Fruit fly (Drosophila melanogaster): ENCODE measurements around the gene Mnt.

The Mnt gene

dm6 chrX:3687837-3688375 is 16.3 kb downstream of the Mnt start (continued):
- TF ChIP-seq Drgx (GFP tag; IDR thresholded peaks at IDR 0.05) (peak; percentile 84), jumu (GFP tag; optimal IDR thresholded peaks at IDR 0.05) (peak; percentile 64), dmrt99B (tag; optimal IDR thresholded peaks at IDR 0.05) (peak; percentile 69), tin (GFP tag; optimal IDR thresholded peaks at IDR 0.05) (peak; percentile 50), klu (GFP tag; IDR thresholded peaks at IDR 0.05) (0 out of 2 replicates have a peak, but pooled peaks have one; percentile 16), eyg (GFP tag; optimal IDR thresholded peaks at IDR 0.05) (peak; percentile 49), cg (GFP tag; optimal IDR thresholded peaks at IDR 0.05) (peak; percentile 32), bowl (GFP tag; IDR thresholded peaks at IDR 0.05) (peak; percentile 33; the same call in 1 of the 2 replicates), chm (GFP tag; IDR thresholded peaks at IDR 0.05) (peak; percentile 69), CG4360 (GFP tag; IDR thresholded peaks at IDR 0.05) (peak; percentile 53), Mad (GFP tag; optimal IDR thresholded peaks at IDR 0.05) (peak; percentile 12), hth (optimal IDR thresholded peaks at IDR 0.05) (no peak), CG1832 (GFP tag; optimal IDR thresholded peaks at IDR 0.05) (no peak), Dip2 (GFP tag; IDR thresholded peaks at IDR 0.05) (no peak), C15 (GFP tag; IDR thresholded peaks at IDR 0.05) (0 out of 3 replicates have a peak, but pooled peaks have one; percentile 15), HHEX (GFP tag; optimal IDR thresholded peaks at IDR 0.05) (peak; percentile 9), twi (tag; optimal IDR thresholded peaks at IDR 0.05) (peak; percentile 5), shn (GFP tag; optimal IDR thresholded peaks at IDR 0.05) (peak; percentile 47), tup (GFP tag; optimal IDR thresholded peaks at IDR 0.05) (no peak), Poxn (GFP tag; IDR thresholded peaks at IDR 0.05) (no peak), Vsx1 (GFP tag; optimal IDR thresholded peaks at IDR 0.05) (no peak), dysf (GFP tag; IDR thresholded peaks at IDR 0.05) (peak; percentile 76), pb (GFP tag; optimal IDR thresholded peaks at IDR 0.05) (peak; percentile 65), CG12299 (tag; optimal IDR thresholded peaks at IDR 0.05) (no peak), mam (GFP tag; optimal IDR thresholded peaks at IDR 0.05) (peak; percentile 35), fd102C (GFP tag; optimal IDR thresholded peaks at IDR 0.05) (no peak), CG1602 (GFP tag; optimal IDR thresholded peaks at IDR 0.05) (peak; percentile 55), hbn (GFP tag; IDR thresholded peaks at IDR 0.05; ENCODE audit: partially characterized antibody) (no peak), CG7271 (tag; optimal IDR thresholded peaks at IDR 0.05) (no peak), z (GFP tag; IDR thresholded peaks at IDR 0.05) (no peak), Pdp1 (GFP tag; optimal IDR thresholded peaks at IDR 0.05) (peak; percentile 44 to 56), CG10147 (GFP tag; optimal IDR thresholded peaks at IDR 0.05) (peak; percentile 25), CG12071 (GFP tag; optimal IDR thresholded peaks at IDR 0.05) (peak; percentile 70), Eip74EF (GFP tag; optimal IDR thresholded peaks at IDR 0.05) (peak in 1 of 2 experiments; percentile 2), Dip3 (GFP tag; optimal IDR thresholded peaks at IDR 0.05) (peak; percentile 31), Dad (GFP tag; optimal IDR thresholded peaks at IDR 0.05) (peak; percentile 47), CG7963 (GFP tag; IDR thresholded peaks at IDR 0.05; ENCODE audit: partially characterized antibody) (no peak), CG11398 (GFP tag; optimal IDR thresholded peaks at IDR 0.05) (peak; percentile 47), CG2202 (tag; optimal IDR thresholded peaks at IDR 0.05) (peak; percentile 36), Dbx (GFP tag; IDR thresholded peaks at IDR 0.05) (no peak), CG15011 (GFP tag; optimal IDR thresholded peaks at IDR 0.05) (no peak), HLH54F (GFP tag; optimal IDR thresholded peaks at IDR 0.05) (peak; percentile 44), CG8388 (GFP tag; optimal IDR thresholded peaks at IDR 0.05) (peak; percentile 70), Adf1 (GFP tag; IDR thresholded peaks at IDR 0.05) (peak; percentile 88), CG1529 (GFP tag; optimal IDR thresholded peaks at IDR 0.05) (peak; percentile 57), Aef1 (GFP tag; IDR thresholded peaks at IDR 0.05) (0 out of 3 replicates have a peak, but pooled peaks have one; percentile 19), Hmr (GFP tag; optimal IDR thresholded peaks at IDR 0.05) (peak; percentile 17), Dek (tag; optimal IDR thresholded peaks at IDR 0.05) (peak; percentile 10), Xbp1 (GFP tag; optimal IDR thresholded peaks at IDR 0.05) (peak; percentile 75), CG3065 (GFP tag; optimal IDR thresholded peaks at IDR 0.05) (no peak)
